Worm (Caenorhabditis elegans) whole organism, L3 larva: ENCODE measurements around the gene emc-5.

Source experiments
- ceh-28 ChIP-seq: fragments of 150-350 bp; optimal IDR thresholded peaks from 2 replicates; lab custom pipeline; 2014; ENCODE audit warnings: missing biosample characterization, missing genetic modification reagents, missing genetic modification characterization
- ceh-82 ChIP-seq: fragments of 150-350 bp; optimal IDR thresholded peaks from 2 replicates; lab custom pipeline; 2014; ENCODE audit warnings: missing biosample characterization, missing genetic modification characterization
- ceh-9 ChIP-seq: sonication (generic microtip); optimal IDR thresholded peaks from 2 replicates; lab custom pipeline; 2018; ENCODE audit warnings: missing biosample characterization, missing genetic modification characterization
- eor-1 ChIP-seq, 2 experiments: fragments of 150-350 bp; optimal IDR thresholded peaks; 2 replicates each; lab custom pipeline; 2014 to 2018; ENCODE audit warnings: missing biosample characterization in 2 of 2, missing genetic modification characterization in 2 of 2
- lin-39 ChIP-seq: fragments of 150-350 bp; optimal IDR thresholded peaks from 2 replicates; lab custom pipeline; 2018; ENCODE audit warnings: missing biosample characterization, missing genetic modification reagents, missing genetic modification characterization
- nhr-12 ChIP-seq: fragments of 150-350 bp; optimal IDR thresholded peaks from 2 replicates; lab custom pipeline; 2014; ENCODE audit warnings: missing biosample characterization, missing genetic modification characterization
- pha-4 ChIP-seq: fragments of 150-350 bp; optimal IDR thresholded peaks from 2 replicates; lab custom pipeline; 2014; ENCODE audit warnings: missing biosample characterization, missing genetic modification reagents, missing genetic modification characterization
- unc-62 ChIP-seq: fragments of 150-350 bp; sonication (generic microtip); optimal IDR thresholded peaks from 4 replicates; lab custom pipeline; 2014; ENCODE audit warnings: missing biosample characterization, missing genetic modification reagents, missing genetic modification characterization
- ztf-11 ChIP-seq: fragments of 150-350 bp; optimal IDR thresholded peaks from 2 replicates; lab custom pipeline; 2014; ENCODE audit warnings: missing biosample characterization, missing genetic modification characterization
- ztf-4 ChIP-seq: fragments of 150-350 bp; optimal IDR thresholded peaks from 2 replicates; lab custom pipeline; 2014; ENCODE audit warnings: missing biosample characterization, missing genetic modification characterization

- TF ChIP-seq ceh-28 (tag; lab: Kevin White, UChicago) (no peak), pha-4 (tag; lab: Kevin White, UChicago) (no peak), ceh-9 (tag; lab: Kevin White, UChicago) (no peak), ztf-11 (tag; lab: Kevin White, UChicago) (no peak), unc-62 (GFP tag; lab: Kevin White, UChicago) (no peak), ztf-4 (no peak), eor-1 (tag; optimal IDR thresholded peaks at IDR 0.05; lab: Kevin White, UChicago) (no peak), lin-39 (tag; lab: Kevin White, UChicago) (no peak), nhr-12 (tag; lab: Kevin White, UChicago) (no peak), ceh-82 (tag; lab: Kevin White, UChicago) (no peak)
Observed at ce11 chrII:11521300-11521699, 24.7 kb downstream of the emc-5 start, which contains the start of gene Y62F5A.10.
